Worm (Caenorhabditis elegans) whole organism, young adult: ENCODE results near the gene Y38E10A.17.

ENCODE experiments used
- F49E8.2 ChIP-seq: sonication (generic microtip); optimal IDR thresholded peaks from 3 replicates; lab custom pipeline; 2017; ENCODE audit warnings: missing genetic modification characterization, mild to moderate bottlenecking, missing compliant biosample characterization, antibody characterized with exemption, moderate library complexity; ENCODE audit not compliant: insufficient read depth
- ama-1 ChIP-seq, 3 experiments: fragments of 150-350 bp in 1 of 3; sonication (generic microtip) in 2 of 3; optimal IDR thresholded peaks; 2 replicates each; lab custom pipeline; 2014 to 2018; ENCODE audit warnings: missing biosample characterization in 2 of 3, missing genetic modification characterization in 2 of 3, missing genetic modification reagents in 2 of 3
- attf-6 ChIP-seq: fragments of 200-800 bp; sonication (Bioruptor generic); IDR thresholded peaks from 2 replicates; pipeline ENCODE4 v1.3.6; 2022; ENCODE audit warnings: missing genetic modification reagents, missing genetic modification characterization, missing compliant biosample characterization
- ceh-40 ChIP-seq: fragments of 200-800 bp; sonication (Bioruptor generic); IDR thresholded peaks from 2 replicates; pipeline ENCODE4 v1.3.6; 2022; ENCODE audit warnings: missing genetic modification characterization, missing compliant biosample characterization
- let-526 ChIP-seq: fragments of 200-800 bp; sonication (Bioruptor generic); IDR thresholded peaks from 2 replicates; pipeline ENCODE4 v1.3.6; 2022; ENCODE audit warnings: missing genetic modification reagents, missing genetic modification characterization, missing compliant biosample characterization
- lin-54 ChIP-seq: fragments of 200-800 bp; sonication (Bioruptor generic); optimal IDR thresholded peaks from 2 replicates; lab custom pipeline; 2018; ENCODE audit warnings: mild to moderate bottlenecking, missing genetic modification characterization, missing compliant biosample characterization
- madf-6 ChIP-seq: fragments of 200-800 bp; sonication (Bioruptor generic); IDR thresholded peaks from 2 replicates; pipeline ENCODE4 v1.3.6; 2022; ENCODE audit warnings: missing genetic modification reagents, missing genetic modification characterization, missing compliant biosample characterization
- tbp1 ChIP-seq: fragments of 200-800 bp; sonication (Bioruptor generic); optimal IDR thresholded peaks from 2 replicates; lab custom pipeline; 2018; ENCODE audit warnings: mild to moderate bottlenecking, missing genetic modification characterization, missing compliant biosample characterization
- ztf-6 ChIP-seq: fragments of 200-800 bp; sonication (Bioruptor generic); IDR thresholded peaks from 2 replicates; pipeline ENCODE4 v1.3.6; 2022; ENCODE audit warnings: missing genetic modification reagents, missing genetic modification characterization, missing compliant biosample characterization

DNA sequence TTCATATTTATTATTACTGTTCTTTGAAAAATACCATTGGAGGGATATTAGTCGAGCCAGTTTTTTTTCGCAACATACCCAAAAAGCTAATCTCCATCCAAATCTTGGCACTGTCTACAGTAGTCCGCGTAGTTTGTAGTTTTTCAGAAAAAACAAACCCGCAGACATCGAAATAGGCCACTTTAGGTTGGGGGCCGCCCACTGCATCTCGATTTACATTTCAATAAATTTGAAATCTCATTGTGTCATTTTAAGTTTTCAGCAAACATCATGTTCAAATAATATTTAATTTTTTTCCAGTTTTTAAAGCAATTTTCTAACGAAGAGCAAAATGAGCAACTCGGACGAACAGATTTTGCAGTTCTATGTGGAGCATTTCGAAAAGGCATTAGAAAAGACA lies 5.8 kb upstream of the Y38E10A.17 start, which contains the start of gene nhr-235:
- TF ChIP-seq madf-6 (no peak), tbp1 (GFP tag; lab: Kevin White, UChicago) (no peak), attf-6 (no peak), ztf-6 (GFP tag; lab: Robert Waterston, UW) (no peak), ceh-40 (GFP tag; lab: Robert Waterston, UW) (no peak), let-526 (GFP tag; lab: Robert Waterston, UW) (no peak), ama-1 (optimal IDR thresholded peaks at IDR 0.05; lab: Kevin White, UChicago) (no peak), ama-1 (GFP tag; optimal IDR thresholded peaks at IDR 0.05; lab: Kevin White, UChicago) (no peak), lin-54 (no peak), F49E8.2 (tag; lab: Kevin White, UChicago) (no peak)
